Fruit fly (Drosophila melanogaster) whole organism, embryonic: ENCODE measurements around the gene wdn.

ENCODE experiments used
- CG10959 ChIP-seq: fragments of 200-800 bp; sonication (Bioruptor generic); IDR thresholded peaks from 2 replicates; pipeline ENCODE4 v1.3.6; 2022; ENCODE audit warnings: missing biosample characterization, missing genetic modification characterization
- CG12219 ChIP-seq: fragments of 200-800 bp; sonication (Bioruptor generic); optimal IDR thresholded peaks from 3 replicates; lab custom pipeline; 2018; ENCODE audit warnings: missing biosample characterization, mild to moderate bottlenecking, missing genetic modification characterization
- CG14441 ChIP-seq: fragments of 200-800 bp; sonication (Bioruptor generic); IDR thresholded peaks from 2 replicates; pipeline ENCODE4 v1.3.6; 2022; ENCODE audit warnings: missing biosample characterization, missing genetic modification characterization
- CG14965 ChIP-seq: fragments of 200-800 bp; sonication (Bioruptor generic); optimal IDR thresholded peaks from 2 replicates; lab custom pipeline; 2016; ENCODE audit warnings: missing biosample characterization, missing genetic modification characterization, borderline replicate concordance
- CG32772 ChIP-seq: fragments of 200-800 bp; sonication (Bioruptor generic); IDR thresholded peaks from 2 replicates; pipeline ENCODE4 v1.3.6; 2022; ENCODE audit warnings: missing biosample characterization, missing genetic modification characterization
- CG3281 ChIP-seq: fragments of 200-800 bp; sonication (Bioruptor generic); optimal IDR thresholded peaks from 3 replicates; lab custom pipeline; 2017; ENCODE audit warnings: missing biosample characterization, mild to moderate bottlenecking, missing genetic modification characterization
- CG33213 ChIP-seq: fragments of 200-800 bp; sonication (Bioruptor generic); optimal IDR thresholded peaks from 3 replicates; lab custom pipeline; 2016; ENCODE audit warnings: missing biosample characterization, missing genetic modification characterization
- CG34224 ChIP-seq: fragments of 200-800 bp; sonication (Bioruptor generic); IDR thresholded peaks from 3 replicates; pipeline ENCODE4 v1.3.6; 2022; ENCODE audit warnings: missing biosample characterization, missing genetic modification characterization; ENCODE audit not compliant: partially characterized antibody
- CG3847 ChIP-seq: fragments of 200-800 bp; sonication (Bioruptor generic); IDR thresholded peaks from 2 replicates; pipeline ENCODE4 v1.3.6; 2022; ENCODE audit warnings: missing biosample characterization, missing genetic modification characterization
- CG5180 ChIP-seq: fragments of 200-800 bp; sonication (Bioruptor generic); optimal IDR thresholded peaks from 3 replicates; lab custom pipeline; 2017; ENCODE audit warnings: missing biosample characterization, missing genetic modification characterization, mild to moderate bottlenecking, moderate library complexity, missing genetic modification reagents
- CG8089 ChIP-seq: fragments of 200-800 bp; sonication (Bioruptor generic); optimal IDR thresholded peaks from 3 replicates; lab custom pipeline; 2016; ENCODE audit warnings: missing biosample characterization, missing genetic modification characterization
- CG8359 ChIP-seq: fragments of 200-800 bp; sonication (Bioruptor generic); optimal IDR thresholded peaks from 2 replicates; lab custom pipeline; 2017; ENCODE audit warnings: missing biosample characterization, mild to moderate bottlenecking, missing genetic modification characterization, borderline replicate concordance
- CG8765 ChIP-seq: fragments of 200-800 bp; sonication (Bioruptor generic); IDR thresholded peaks from 2 replicates; pipeline ENCODE4 v1.3.6; 2022; ENCODE audit warnings: missing biosample characterization, missing genetic modification characterization
- CG9437 ChIP-seq: fragments of 200-800 bp; sonication (Bioruptor generic); optimal IDR thresholded peaks from 2 replicates; lab custom pipeline; 2018; ENCODE audit warnings: missing biosample characterization, mild to moderate bottlenecking, missing genetic modification characterization
- CkIIα-i1 ChIP-seq: fragments of 200-800 bp; sonication (Bioruptor generic); IDR thresholded peaks from 2 replicates; pipeline ENCODE4 v1.3.6; 2022; ENCODE audit warnings: missing biosample characterization, missing genetic modification characterization
- D19A ChIP-seq: fragments of 200-800 bp; optimal IDR thresholded peaks from 3 replicates; lab custom pipeline; 2019; ENCODE audit warnings: missing biosample characterization, mild to moderate bottlenecking, missing genetic modification characterization, moderate library complexity
- Doc3 ChIP-seq: fragments of 200-800 bp; sonication (Bioruptor generic); IDR thresholded peaks from 3 replicates; pipeline ENCODE4 v1.3.6; 2022; ENCODE audit warnings: missing biosample characterization, missing genetic modification characterization; ENCODE audit not compliant: partially characterized antibody
- Dp ChIP-seq: fragments of 200-800 bp; sonication (Bioruptor generic); optimal IDR thresholded peaks from 2 replicates; lab custom pipeline; 2018; ENCODE audit warnings: missing biosample characterization, mild to moderate bottlenecking, missing genetic modification characterization, moderate library complexity
- Eip74EF ChIP-seq, 2 experiments: fragments of 200-800 bp in 1 of 2; fragments of >200 bp in 1 of 2; sonication (Bioruptor generic) in 1 of 2; optimal IDR thresholded peaks; 2 replicates each; lab custom pipeline; 2017 to 2019; ENCODE audit warnings: missing biosample characterization in 2 of 2, missing genetic modification characterization in 2 of 2, mild to moderate bottlenecking in 1 of 2, moderate library complexity in 1 of 2
- HLHmδ ChIP-seq: fragments of 200-800 bp; sonication (Bioruptor generic); optimal IDR thresholded peaks from 2 replicates; lab custom pipeline; 2018; ENCODE audit warnings: missing biosample characterization, mild to moderate bottlenecking, missing genetic modification characterization, moderate library complexity
- Hr3 ChIP-seq: fragments of 200-800 bp; sonication (Bioruptor generic); optimal IDR thresholded peaks from 3 replicates; lab custom pipeline; 2016; ENCODE audit warnings: missing biosample characterization, missing genetic modification characterization
- Hr39 ChIP-seq: fragments of >200 bp; optimal IDR thresholded peaks from 2 replicates; lab custom pipeline; 2017
- Hsf ChIP-seq: fragments of 200-800 bp; sonication (Bioruptor generic); optimal IDR thresholded peaks from 3 replicates; lab custom pipeline; 2016; ENCODE audit warnings: missing biosample characterization, missing genetic modification characterization
- Nf-YA ChIP-seq: fragments of 200-800 bp; sonication (Bioruptor generic); IDR thresholded peaks from 2 replicates; pipeline ENCODE4 v1.3.6; 2022; ENCODE audit warnings: missing biosample characterization, missing genetic modification characterization
- Nf-YB ChIP-seq: fragments of 200-800 bp; sonication (Bioruptor generic); optimal IDR thresholded peaks from 3 replicates; lab custom pipeline; 2019; ENCODE audit warnings: missing biosample characterization, mild to moderate bottlenecking, missing genetic modification characterization, moderate library complexity
- Nf-YC ChIP-seq: fragments of 200-800 bp; optimal IDR thresholded peaks from 3 replicates; lab custom pipeline; 2019; ENCODE audit warnings: missing biosample characterization, mild to moderate bottlenecking, missing genetic modification characterization, moderate library complexity
- Opbp ChIP-seq: fragments of 200-800 bp; sonication (Bioruptor generic); IDR thresholded peaks from 3 replicates; pipeline ENCODE4 v1.3.6; 2022; ENCODE audit warnings: missing biosample characterization, missing genetic modification characterization; ENCODE audit not compliant: partially characterized antibody
- PHDP ChIP-seq: fragments of 200-800 bp; sonication (Bioruptor generic); optimal IDR thresholded peaks from 3 replicates; lab custom pipeline; 2018; ENCODE audit warnings: missing biosample characterization, mild to moderate bottlenecking, missing genetic modification characterization, moderate library complexity
- YL-1 ChIP-seq: fragments of 200-800 bp; sonication (Bioruptor generic); optimal IDR thresholded peaks from 3 replicates; lab custom pipeline; 2017; ENCODE audit warnings: missing biosample characterization, mild to moderate bottlenecking, missing genetic modification characterization
- ase ChIP-seq: fragments of 200-800 bp; sonication (Bioruptor generic); IDR thresholded peaks from 3 replicates; pipeline ENCODE4 v1.3.6; 2022; ENCODE audit warnings: missing biosample characterization, missing genetic modification characterization
- ato ChIP-seq: fragments of 200-800 bp; sonication (Bioruptor generic); IDR thresholded peaks from 2 replicates; pipeline ENCODE4 v1.3.6; 2022; ENCODE audit warnings: missing biosample characterization, missing genetic modification characterization; ENCODE audit not compliant: partially characterized antibody
- az2 ChIP-seq: fragments of 200-800 bp; sonication (Bioruptor generic); optimal IDR thresholded peaks from 3 replicates; lab custom pipeline; 2016; ENCODE audit warnings: missing biosample characterization, missing genetic modification characterization
- bab2 ChIP-seq: fragments of 200-800 bp; sonication (Bioruptor generic); optimal IDR thresholded peaks from 2 replicates; lab custom pipeline; 2016; ENCODE audit warnings: missing biosample characterization, missing genetic modification characterization
- crol ChIP-seq: fragments of 200-800 bp; sonication (Bioruptor generic); IDR thresholded peaks from 2 replicates; pipeline ENCODE4 v1.3.6; 2022; ENCODE audit warnings: missing biosample characterization, missing genetic modification characterization
- fru ChIP-seq: fragments of >200 bp; optimal IDR thresholded peaks from 2 replicates; lab custom pipeline; 2017
- grau ChIP-seq: fragments of 200-800 bp; optimal IDR thresholded peaks from 3 replicates; lab custom pipeline; 2019; ENCODE audit warnings: missing biosample characterization, mild to moderate bottlenecking, missing genetic modification characterization, moderate library complexity
- gro ChIP-seq: fragments of 200-800 bp; sonication (Bioruptor generic); optimal IDR thresholded peaks from 2 replicates; lab custom pipeline; 2016; ENCODE audit warnings: missing biosample characterization, missing genetic modification characterization
- klu ChIP-seq: fragments of 200-800 bp; sonication (Bioruptor generic); IDR thresholded peaks from 2 replicates; pipeline ENCODE4 v1.3.6; 2022; ENCODE audit warnings: missing biosample characterization, missing genetic modification characterization
- knrl ChIP-seq: fragments of 200-800 bp; sonication (Bioruptor generic); IDR thresholded peaks from 3 replicates; pipeline ENCODE4 v1.3.6; 2022; ENCODE audit warnings: missing biosample characterization, missing genetic modification characterization; ENCODE audit not compliant: partially characterized antibody
- lab ChIP-seq: fragments of 200-800 bp; sonication (Bioruptor generic); optimal IDR thresholded peaks from 3 replicates; lab custom pipeline; 2017; ENCODE audit warnings: missing biosample characterization, missing genetic modification characterization, mild to moderate bottlenecking, moderate library complexity, missing genetic modification reagents
- lbe ChIP-seq: fragments of 200-800 bp; sonication (Bioruptor generic); optimal IDR thresholded peaks from 2 replicates; lab custom pipeline; 2016; ENCODE audit warnings: missing biosample characterization, mild to moderate bottlenecking, missing genetic modification characterization
- mirr ChIP-seq: fragments of 200-800 bp; sonication (Bioruptor generic); optimal IDR thresholded peaks from 3 replicates; lab custom pipeline; 2018; ENCODE audit warnings: missing biosample characterization, mild to moderate bottlenecking, missing genetic modification characterization
- nmo ChIP-seq: fragments of 200-800 bp; sonication (Bioruptor generic); optimal IDR thresholded peaks from 2 replicates; lab custom pipeline; 2018; ENCODE audit warnings: missing biosample characterization, mild to moderate bottlenecking, missing genetic modification characterization, moderate library complexity
- pfk ChIP-seq: fragments of 200-800 bp; sonication (Bioruptor generic); optimal IDR thresholded peaks from 2 replicates; lab custom pipeline; 2018; ENCODE audit warnings: missing biosample characterization, mild to moderate bottlenecking, missing genetic modification characterization, moderate library complexity
- scrt ChIP-seq: fragments of 200-800 bp; sonication (Bioruptor generic); optimal IDR thresholded peaks from 2 replicates; lab custom pipeline; 2018; ENCODE audit warnings: missing biosample characterization, mild to moderate bottlenecking, missing genetic modification characterization, moderate library complexity
- slp2 ChIP-seq: fragments of 200-800 bp; sonication (Bioruptor generic); optimal IDR thresholded peaks from 2 replicates; lab custom pipeline; 2016; ENCODE audit warnings: missing biosample characterization, missing genetic modification characterization
- twi ChIP-seq: fragments of 200-800 bp; optimal IDR thresholded peaks from 2 replicates; lab custom pipeline; 2019; ENCODE audit warnings: missing biosample characterization, mild to moderate bottlenecking, missing genetic modification characterization, moderate library complexity
- wek ChIP-seq: fragments of 200-800 bp; sonication (Bioruptor generic); optimal IDR thresholded peaks from 3 replicates; lab custom pipeline; 2018; ENCODE audit warnings: missing biosample characterization, mild to moderate bottlenecking, missing genetic modification characterization, moderate library complexity
- yki ChIP-seq: fragments of >200 bp; optimal IDR thresholded peaks from 3 replicates; lab custom pipeline; 2018

Gene wdn

dm6 chr3R:28811677-28812465, 734 bp upstream of the wdn start, which contains the start of gene Prp39 (continued):
- peak; percentile 51; the same call in 1 of the 2 replicates for TF ChIP-seq ato (GFP tag; lab: Robert Waterston, UW)
- no peak for TF ChIP-seq CG3281 (GFP tag; lab: Kevin White, UChicago)
- no peak for TF ChIP-seq HLHmδ (GFP tag; lab: Kevin White, UChicago)
- TF ChIP-seq PHDP (tag; lab: Kevin White, UChicago) = peak; percentile 31
- peak; percentile 78 for TF ChIP-seq knrl
- TF ChIP-seq Nf-YB (GFP tag; lab: Kevin White, UChicago) = no peak
- no peak for TF ChIP-seq CG8765 (GFP tag; lab: Robert Waterston, UW)
- TF ChIP-seq klu (GFP tag; lab: Robert Waterston, UW) = peak; percentile 13; the same call in 1 of the 2 replicates
- no peak for TF ChIP-seq CG8089 (GFP tag; lab: Kevin White, UChicago)
- no peak for TF ChIP-seq crol (GFP tag; lab: Robert Waterston, UW)
- TF ChIP-seq lab = no peak
- TF ChIP-seq ase = peak; percentile 22; the same call in 1 of the 3 replicates
- peak; percentile 44 for TF ChIP-seq CG32772 (GFP tag; lab: Robert Waterston, UW)
- TF ChIP-seq twi (tag; lab: Kevin White, UChicago) = no peak
- TF ChIP-seq yki (lab: Kevin White, UChicago) = no peak
- no peak for TF ChIP-seq D19A (tag; lab: Kevin White, UChicago)
- TF ChIP-seq lbe = no peak
- TF ChIP-seq scrt (GFP tag; lab: Kevin White, UChicago) = no peak
- TF ChIP-seq CG14965 (GFP tag; lab: Kevin White, UChicago) = no peak
- TF ChIP-seq Eip74EF (GFP tag; optimal IDR thresholded peaks at IDR 0.05; lab: Kevin White, UChicago) = no peak
- TF ChIP-seq Hr39 (lab: Kevin White, UChicago) = no peak
- no peak for TF ChIP-seq gro (GFP tag; lab: Kevin White, UChicago)
- no peak for TF ChIP-seq CG33213 (GFP tag; lab: Kevin White, UChicago)
- TF ChIP-seq wek (GFP tag; lab: Kevin White, UChicago) = no peak
- TF ChIP-seq Nf-YC (tag; lab: Kevin White, UChicago) = no peak
- no peak for TF ChIP-seq slp2
- TF ChIP-seq Nf-YA (GFP tag; lab: Robert Waterston, UW) = 0 out of 2 replicates have a peak, but pooled peaks have one; percentile 16
- no peak for TF ChIP-seq CG8359
- peak; percentile 8 for TF ChIP-seq Hr3 (GFP tag; lab: Kevin White, UChicago)
- TF ChIP-seq bab2 (GFP tag; lab: Kevin White, UChicago) = no peak
- no peak for TF ChIP-seq CG10959 (GFP tag; lab: Robert Waterston, UW)
- no peak for TF ChIP-seq CG5180 (GFP tag; lab: Kevin White, UChicago)
- peak; percentile 55; the same call in 1 of the 2 replicates for TF ChIP-seq CG14441
- peak; percentile 28; the same call in 1 of the 2 replicates for TF ChIP-seq CG3847 (GFP tag; lab: Robert Waterston, UW)
- TF ChIP-seq az2 (GFP tag; lab: Kevin White, UChicago) = peak; percentile 11
- TF ChIP-seq fru (lab: Kevin White, UChicago) = no peak
- peak; percentile 23 for TF ChIP-seq Dp (GFP tag; lab: Kevin White, UChicago)
- TF ChIP-seq CG12219 (GFP tag; lab: Kevin White, UChicago) = no peak
- TF ChIP-seq CkIIα-i1 (GFP tag; lab: Robert Waterston, UW) = no peak
- TF ChIP-seq Doc3 (GFP tag; lab: Robert Waterston, UW) = peak; percentile 80
- TF ChIP-seq Opbp = peak; percentile 65; the same call in 2 of the 3 replicates
- TF ChIP-seq grau = peak; percentile 0
- peak; percentile 79 for TF ChIP-seq CG34224 (GFP tag; lab: Robert Waterston, UW)
- TF ChIP-seq CG9437 (GFP tag; lab: Kevin White, UChicago) = peak; percentile 25
- TF ChIP-seq mirr (GFP tag; lab: Kevin White, UChicago) = no peak
- TF ChIP-seq YL-1 (GFP tag; lab: Kevin White, UChicago) = peak; percentile 54
- no peak for TF ChIP-seq pfk (GFP tag; lab: Kevin White, UChicago)
- TF ChIP-seq Hsf (GFP tag; lab: Kevin White, UChicago) = peak; percentile 25
- peak; percentile 17 for TF ChIP-seq nmo (GFP tag; lab: Kevin White, UChicago)
